Worm (Caenorhabditis elegans) whole organism, late embryonic: Measurements from ENCODE around the gene sra-34.

Experiments
- ceh-48 ChIP-seq: sonication (generic microtip); optimal IDR thresholded peaks from 2 replicates; lab custom pipeline; 2016; ENCODE audit warnings: missing genetic modification characterization, inconsistent platforms, missing compliant biosample characterization
- ceh-6 ChIP-seq: fragments of 200-800 bp; sonication (Bioruptor generic); optimal IDR thresholded peaks from 2 replicates; lab custom pipeline; 2018; ENCODE audit warnings: mild to moderate bottlenecking, missing genetic modification characterization, missing compliant biosample characterization
- dmd-4 ChIP-seq: sonication (generic microtip); optimal IDR thresholded peaks from 2 replicates; lab custom pipeline; 2016; ENCODE audit warnings: borderline replicate concordance, missing genetic modification characterization, missing compliant biosample characterization
- ets-4 ChIP-seq: sonication (generic microtip); optimal IDR thresholded peaks from 2 replicates; lab custom pipeline; 2016; ENCODE audit warnings: missing genetic modification characterization, missing compliant biosample characterization
- tbx-7 ChIP-seq: sonication (generic microtip); optimal IDR thresholded peaks from 2 replicates; lab custom pipeline; 2016; ENCODE audit warnings: missing genotype, missing genetic modification characterization, missing compliant biosample characterization
- unc-3 ChIP-seq, 2 experiments: fragments of 200-800 bp in 1 of 2; sonication (Bioruptor generic) in 1 of 2; sonication (generic microtip) in 1 of 2; conservative IDR thresholded peaks in 1 of 2; optimal IDR thresholded peaks in 1 of 2; 2 replicates each; pipeline versions ENCODE4 v1.3.6 to Lab custom; 2016 to 2022; ENCODE audit warnings: missing compliant biosample characterization in 2 of 2, missing genetic modification characterization in 2 of 2, missing genetic modification reagents in 1 of 2

DNA sequence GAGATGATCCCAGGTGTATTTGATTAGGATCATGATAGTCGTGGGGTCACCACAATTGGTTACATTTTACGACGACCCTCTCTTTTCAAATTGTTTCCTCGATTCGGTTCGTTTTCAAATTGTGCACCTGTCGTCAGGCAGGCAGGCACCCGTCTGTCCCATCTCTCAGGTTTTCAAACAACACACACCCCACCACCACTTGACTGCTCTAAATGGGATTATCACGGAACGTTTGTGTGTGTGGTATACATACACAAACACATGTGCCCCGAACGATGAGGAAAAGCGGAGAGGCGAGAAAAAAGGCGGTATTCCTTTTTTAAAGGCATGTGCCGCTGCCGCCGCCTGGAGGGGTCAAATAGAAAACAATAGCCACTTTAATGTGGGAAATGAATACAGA, 41.9 kb upstream of the sra-34 start:
- TF ChIP-seq ets-4 (tag; lab: Kevin White, UChicago), result no peak
- no peak for TF ChIP-seq ceh-48
- peak; percentile 12 for TF ChIP-seq ceh-6 (GFP tag; lab: Kevin White, UChicago)
- TF ChIP-seq dmd-4 (tag; lab: Kevin White, UChicago), result no peak
- TF ChIP-seq unc-3 (GFP tag; conservative IDR thresholded peaks at IDR 0.05; lab: Robert Waterston, UW), result no peak
- TF ChIP-seq unc-3 (tag; optimal IDR thresholded peaks at IDR 0.05; lab: Kevin White, UChicago), result no peak
- TF ChIP-seq tbx-7 (tag; lab: Kevin White, UChicago), result no peak
